Fruit fly (Drosophila melanogaster) whole organism, embryonic: Measurements from ENCODE around the gene CG42329.
A peak's percentile ranks its signal among the peaks of the same experiment; 100 is the strongest.

Experiments used
- Aef1 ChIP-seq: fragments of 200-800 bp; sonication (Bioruptor generic); IDR thresholded peaks from 3 replicates; pipeline ENCODE4 v1.3.6; 2022; ENCODE audit warnings: missing biosample characterization, missing genetic modification characterization
- Asciz ChIP-seq: fragments of 200-800 bp; sonication (Bioruptor generic); optimal IDR thresholded peaks from 2 replicates; lab custom pipeline; 2017; ENCODE audit warnings: missing biosample characterization, mild to moderate bottlenecking, missing genetic modification characterization, missing genetic modification reagents
- Atf-2 ChIP-seq: fragments of 200-800 bp; sonication (Bioruptor generic); optimal IDR thresholded peaks from 2 replicates; lab custom pipeline; 2016; ENCODE audit warnings: missing biosample characterization, missing genetic modification characterization
- BtbVII ChIP-seq: fragments of 200-800 bp; sonication (Bioruptor generic); optimal IDR thresholded peaks from 3 replicates; lab custom pipeline; 2017; ENCODE audit warnings: missing biosample characterization, mild to moderate bottlenecking, missing genetic modification characterization
- CG10979 ChIP-seq: fragments of 200-800 bp; sonication (Bioruptor generic); optimal IDR thresholded peaks from 2 replicates; lab custom pipeline; 2018; ENCODE audit warnings: missing biosample characterization, mild to moderate bottlenecking, missing genetic modification characterization, moderate library complexity
- CG12155 ChIP-seq: fragments of 200-800 bp; sonication (Bioruptor generic); optimal IDR thresholded peaks from 3 replicates; lab custom pipeline; 2016; ENCODE audit warnings: missing biosample characterization, missing genetic modification characterization
- CG13296 ChIP-seq: fragments of 200-800 bp; sonication (Bioruptor generic); optimal IDR thresholded peaks from 3 replicates; lab custom pipeline; 2018; ENCODE audit warnings: missing biosample characterization, mild to moderate bottlenecking, missing genetic modification characterization
- CG1529 ChIP-seq: fragments of 200-800 bp; sonication (Bioruptor generic); optimal IDR thresholded peaks from 3 replicates; lab custom pipeline; 2018; ENCODE audit warnings: missing biosample characterization, missing genetic modification characterization
- CG18011 ChIP-seq: fragments of 200-800 bp; sonication (Bioruptor generic); optimal IDR thresholded peaks from 2 replicates; lab custom pipeline; 2017; ENCODE audit warnings: missing biosample characterization, missing genetic modification characterization, mild to moderate bottlenecking, moderate library complexity, missing genotype
- CG2712 ChIP-seq: fragments of 200-800 bp; optimal IDR thresholded peaks from 3 replicates; lab custom pipeline; 2019; ENCODE audit warnings: missing biosample characterization, mild to moderate bottlenecking, missing genetic modification characterization, moderate library complexity
- CG4730 ChIP-seq: fragments of 200-800 bp; sonication (Bioruptor generic); IDR thresholded peaks from 2 replicates; pipeline ENCODE4 v1.3.6; 2022; ENCODE audit warnings: missing biosample characterization, missing genetic modification characterization
- CG6175 ChIP-seq: fragments of 200-800 bp; sonication (Bioruptor generic); IDR thresholded peaks from 3 replicates; pipeline ENCODE4 v1.3.6; 2022; ENCODE audit warnings: missing biosample characterization, missing genetic modification characterization
- CG6254 ChIP-seq: fragments of 200-800 bp; sonication (Bioruptor generic); optimal IDR thresholded peaks from 3 replicates; lab custom pipeline; 2017; ENCODE audit warnings: mild to moderate bottlenecking, missing biosample characterization, missing genetic modification reagents, missing genetic modification characterization
- CG6791 ChIP-seq: fragments of 200-800 bp; sonication (Bioruptor generic); IDR thresholded peaks from 3 replicates; pipeline ENCODE4 v1.3.6; 2022; ENCODE audit warnings: missing biosample characterization, missing genetic modification characterization; ENCODE audit not compliant: partially characterized antibody
- CkIIα-i1 ChIP-seq: fragments of 200-800 bp; sonication (Bioruptor generic); IDR thresholded peaks from 2 replicates; pipeline ENCODE4 v1.3.6; 2022; ENCODE audit warnings: missing biosample characterization, missing genetic modification characterization
- D19A ChIP-seq: fragments of 200-800 bp; optimal IDR thresholded peaks from 3 replicates; lab custom pipeline; 2019; ENCODE audit warnings: missing biosample characterization, mild to moderate bottlenecking, missing genetic modification characterization, moderate library complexity
- Dbx ChIP-seq: fragments of 200-800 bp; sonication (Bioruptor generic); IDR thresholded peaks from 3 replicates; pipeline ENCODE4 v1.3.6; 2022; ENCODE audit warnings: missing biosample characterization, missing genetic modification characterization
- Doc2 ChIP-seq: fragments of 200-800 bp; sonication (Bioruptor generic); IDR thresholded peaks from 2 replicates; pipeline ENCODE4 v1.3.6; 2022; ENCODE audit warnings: missing biosample characterization, missing genetic modification characterization
- Dp ChIP-seq: fragments of 200-800 bp; sonication (Bioruptor generic); optimal IDR thresholded peaks from 2 replicates; lab custom pipeline; 2018; ENCODE audit warnings: missing biosample characterization, mild to moderate bottlenecking, missing genetic modification characterization, moderate library complexity
- E2f1 ChIP-seq: fragments of 200-800 bp; sonication (Bioruptor generic); IDR thresholded peaks from 2 replicates; pipeline ENCODE4 v1.3.6; 2022; ENCODE audit warnings: missing biosample characterization, missing genetic modification characterization
- Gug ChIP-seq: fragments of 200-800 bp; sonication (Bioruptor generic); IDR thresholded peaks from 4 replicates; pipeline ENCODE4 v1.3.6; 2022; ENCODE audit warnings: missing biosample characterization, missing genetic modification characterization
- HLH3B ChIP-seq: fragments of 200-800 bp; sonication (Bioruptor generic); IDR thresholded peaks from 2 replicates; pipeline ENCODE4 v1.3.6; 2022; ENCODE audit warnings: missing biosample characterization, missing genetic modification characterization
- Kr ChIP-seq: fragments of 200-800 bp; sonication (Bioruptor generic); optimal IDR thresholded peaks from 2 replicates; lab custom pipeline; 2017; ENCODE audit warnings: missing biosample characterization, mild to moderate bottlenecking, missing genetic modification characterization
- Lim3 ChIP-seq: fragments of 200-800 bp; sonication (Bioruptor generic); IDR thresholded peaks from 2 replicates; pipeline ENCODE4 v1.3.6; 2022; ENCODE audit warnings: missing biosample characterization, missing genetic modification characterization
- MTF-1 ChIP-seq: fragments of 200-800 bp; sonication (Bioruptor generic); optimal IDR thresholded peaks from 2 replicates; lab custom pipeline; 2018; ENCODE audit warnings: missing biosample characterization, mild to moderate bottlenecking, missing genetic modification characterization, borderline replicate concordance
- Oli ChIP-seq: fragments of 200-800 bp; sonication (Bioruptor generic); optimal IDR thresholded peaks from 2 replicates; lab custom pipeline; 2018; ENCODE audit warnings: missing biosample characterization, mild to moderate bottlenecking, missing genetic modification characterization, moderate library complexity
- Opbp ChIP-seq: fragments of 200-800 bp; sonication (Bioruptor generic); IDR thresholded peaks from 3 replicates; pipeline ENCODE4 v1.3.6; 2022; ENCODE audit warnings: missing biosample characterization, missing genetic modification characterization; ENCODE audit not compliant: partially characterized antibody
- Pdp1 ChIP-seq, 2 experiments: fragments of 200-800 bp; sonication (Bioruptor generic); optimal IDR thresholded peaks; 3 replicates each; lab custom pipeline; 2016; ENCODE audit warnings: missing biosample characterization in 2 of 2, missing genetic modification characterization in 2 of 2, mild to moderate bottlenecking in 1 of 2, moderate library complexity in 1 of 2
- Spps ChIP-seq: fragments of 200-800 bp; sonication (Bioruptor generic); optimal IDR thresholded peaks from 2 replicates; lab custom pipeline; 2018; ENCODE audit warnings: missing biosample characterization, mild to moderate bottlenecking, missing genetic modification characterization
- Sry-δ ChIP-seq: fragments of 200-800 bp; sonication (Bioruptor generic); optimal IDR thresholded peaks from 2 replicates; lab custom pipeline; 2016; ENCODE audit warnings: missing biosample characterization, missing genetic modification characterization
- crol ChIP-seq: fragments of 200-800 bp; sonication (Bioruptor generic); IDR thresholded peaks from 2 replicates; pipeline ENCODE4 v1.3.6; 2022; ENCODE audit warnings: missing biosample characterization, missing genetic modification characterization
- dm ChIP-seq: fragments of 200-800 bp; sonication (Bioruptor generic); optimal IDR thresholded peaks from 3 replicates; lab custom pipeline; 2016; ENCODE audit warnings: missing biosample characterization, missing genetic modification characterization
- gce ChIP-seq: fragments of 200-800 bp; sonication (Bioruptor generic); IDR thresholded peaks from 3 replicates; pipeline ENCODE4 v1.3.6; 2022; ENCODE audit warnings: missing biosample characterization, missing genetic modification characterization
- gcm2 ChIP-seq: fragments of 200-800 bp; sonication (Bioruptor generic); optimal IDR thresholded peaks from 2 replicates; lab custom pipeline; 2016; ENCODE audit warnings: missing biosample characterization, missing genetic modification characterization
- gro ChIP-seq: fragments of 200-800 bp; sonication (Bioruptor generic); optimal IDR thresholded peaks from 2 replicates; lab custom pipeline; 2016; ENCODE audit warnings: missing biosample characterization, missing genetic modification characterization
- jigr1 ChIP-seq: fragments of 200-800 bp; sonication (Bioruptor generic); IDR thresholded peaks from 3 replicates; pipeline ENCODE4 v1.3.6; 2022; ENCODE audit warnings: missing biosample characterization, missing genetic modification characterization
- maf-S ChIP-seq: fragments of 200-800 bp; sonication (Bioruptor generic); optimal IDR thresholded peaks from 2 replicates; lab custom pipeline; 2016; ENCODE audit warnings: missing biosample characterization, missing genetic modification characterization
- oc ChIP-seq: fragments of 200-800 bp; sonication (Bioruptor generic); optimal IDR thresholded peaks from 2 replicates; lab custom pipeline; 2018; ENCODE audit warnings: missing biosample characterization, mild to moderate bottlenecking, missing genetic modification characterization, moderate library complexity
- onecut ChIP-seq: fragments of 200-800 bp; sonication (Bioruptor generic); IDR thresholded peaks from 2 replicates; pipeline ENCODE4 v1.3.6; 2022; ENCODE audit warnings: missing biosample characterization, missing genetic modification characterization
- p53 ChIP-seq: fragments of 200-800 bp; sonication (Bioruptor generic); optimal IDR thresholded peaks from 2 replicates; lab custom pipeline; 2016; ENCODE audit warnings: missing biosample characterization, missing genetic modification characterization
- pb ChIP-seq: fragments of 200-800 bp; sonication (Bioruptor generic); optimal IDR thresholded peaks from 3 replicates; lab custom pipeline; 2016; ENCODE audit warnings: missing biosample characterization, missing genetic modification characterization
- peb ChIP-seq: fragments of 200-800 bp; sonication (Bioruptor generic); IDR thresholded peaks from 2 replicates; pipeline ENCODE4 v1.3.6; 2022; ENCODE audit warnings: missing biosample characterization, missing genetic modification characterization
- pita ChIP-seq: fragments of 200-800 bp; sonication (Bioruptor generic); optimal IDR thresholded peaks from 2 replicates; lab custom pipeline; 2017; ENCODE audit warnings: missing biosample characterization, mild to moderate bottlenecking, missing genetic modification characterization
- psq ChIP-seq: fragments of 200-800 bp; sonication (Bioruptor generic); optimal IDR thresholded peaks from 2 replicates; lab custom pipeline; 2017; ENCODE audit warnings: missing biosample characterization, missing genetic modification characterization
- row ChIP-seq: fragments of 200-800 bp; sonication (Bioruptor generic); IDR thresholded peaks from 3 replicates; pipeline ENCODE4 v1.3.6; 2022; ENCODE audit warnings: missing biosample characterization, missing genetic modification characterization
- run ChIP-seq: fragments of 200-800 bp; sonication (Bioruptor generic); optimal IDR thresholded peaks from 3 replicates; lab custom pipeline; 2018; ENCODE audit warnings: missing biosample characterization, mild to moderate bottlenecking, missing genetic modification characterization
- schlank ChIP-seq: fragments of 200-800 bp; sonication (Bioruptor generic); optimal IDR thresholded peaks from 2 replicates; lab custom pipeline; 2018; ENCODE audit warnings: missing biosample characterization, mild to moderate bottlenecking, missing genetic modification characterization
- sim ChIP-seq: fragments of 200-800 bp; sonication (Bioruptor generic); IDR thresholded peaks from 2 replicates; pipeline ENCODE4 v1.3.6; 2022; ENCODE audit warnings: missing biosample characterization, missing genetic modification characterization
- slbo ChIP-seq: fragments of 200-800 bp; sonication (Bioruptor generic); IDR thresholded peaks from 2 replicates; pipeline ENCODE4 v1.3.6; 2022; ENCODE audit warnings: missing biosample characterization, missing genetic modification characterization
- stwl ChIP-seq: fragments of 200-800 bp; sonication (Bioruptor generic); optimal IDR thresholded peaks from 3 replicates; lab custom pipeline; 2018; ENCODE audit warnings: missing biosample characterization, mild to moderate bottlenecking, missing genetic modification characterization, moderate library complexity
- z ChIP-seq: fragments of 200-800 bp; sonication (Bioruptor generic); IDR thresholded peaks from 3 replicates; pipeline ENCODE4 v1.3.6; 2022; ENCODE audit warnings: missing biosample characterization, missing genetic modification characterization
- zfh2 ChIP-seq: fragments of 200-800 bp; sonication (Bioruptor generic); optimal IDR thresholded peaks from 2 replicates; lab custom pipeline; 2016; ENCODE audit warnings: missing biosample characterization, missing genetic modification characterization

The CG42329 gene

DNA sequence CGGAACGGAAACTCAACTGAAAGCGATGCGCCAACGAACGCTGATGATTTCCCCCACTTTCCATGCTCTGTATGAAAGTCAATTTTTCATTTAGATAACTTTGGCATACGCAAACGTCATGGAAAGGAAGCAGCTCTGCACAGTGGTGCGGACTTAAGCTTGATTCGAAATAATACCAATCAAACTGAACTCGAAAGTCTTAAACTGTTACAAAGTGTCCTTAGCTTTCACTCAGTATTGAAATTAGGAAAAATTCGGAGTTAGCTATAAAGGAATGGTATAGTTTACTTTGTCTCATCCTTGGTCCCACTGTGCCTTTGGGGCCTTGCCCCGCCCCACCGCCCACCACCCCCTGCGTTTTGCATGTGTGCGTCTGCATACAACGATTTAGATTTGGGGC, 11.7 kb upstream of the CG42329 start (continued):
- TF ChIP-seq CG13296 (GFP tag; lab: Kevin White, UChicago): no peak
- TF ChIP-seq Gug: peak; percentile 56; the same call in 3 of the 4 replicates
- no peak for TF ChIP-seq dm (GFP tag; lab: Kevin White, UChicago)
- TF ChIP-seq z (GFP tag; lab: Robert Waterston, UW): no peak
- no peak for TF ChIP-seq stwl (tag; lab: Kevin White, UChicago)
- TF ChIP-seq CkIIα-i1 (GFP tag; lab: Robert Waterston, UW): 0 out of 2 replicates have a peak, but pooled peaks have one; percentile 20
- peak; percentile 17 for TF ChIP-seq CG1529 (GFP tag; lab: Kevin White, UChicago)
- no peak for TF ChIP-seq peb (GFP tag; lab: Robert Waterston, UW)
- TF ChIP-seq Spps (tag; lab: Kevin White, UChicago): no peak
- no peak for TF ChIP-seq MTF-1 (GFP tag; lab: Kevin White, UChicago)
- TF ChIP-seq Opbp: no peak
- peak; percentile 42 for TF ChIP-seq Oli (tag; lab: Kevin White, UChicago)
- TF ChIP-seq CG2712 (tag; lab: Kevin White, UChicago): peak; percentile 41
- TF ChIP-seq D19A: peak; percentile 21
- peak; percentile 1 for TF ChIP-seq BtbVII (GFP tag; lab: Kevin White, UChicago)
- TF ChIP-seq Dbx (GFP tag; lab: Robert Waterston, UW): peak; percentile 71
- TF ChIP-seq maf-S (GFP tag; lab: Kevin White, UChicago): no peak
- peak; percentile 56 for TF ChIP-seq E2f1 (GFP tag; lab: Robert Waterston, UW)
- TF ChIP-seq onecut (GFP tag; lab: Robert Waterston, UW): peak; percentile 51
- TF ChIP-seq Aef1 (GFP tag; lab: Robert Waterston, UW): peak; percentile 64
- no peak for TF ChIP-seq oc (tag; lab: Kevin White, UChicago)
- no peak for TF ChIP-seq CG6254 (GFP tag; lab: Kevin White, UChicago)
- no peak for TF ChIP-seq Atf-2 (GFP tag; lab: Kevin White, UChicago)
- TF ChIP-seq Dp (GFP tag; lab: Kevin White, UChicago): no peak
- TF ChIP-seq CG10979 (tag; lab: Kevin White, UChicago): no peak
- peak; percentile 23; the same call in 1 of the 2 replicates for TF ChIP-seq Doc2
- TF ChIP-seq slbo: peak; percentile 85
- no peak for TF ChIP-seq crol
- no peak for TF ChIP-seq CG6175 (GFP tag; lab: Robert Waterston, UW)
- TF ChIP-seq gro (GFP tag; lab: Kevin White, UChicago): no peak
- peak in 1 of 2 experiments; percentile 20 for TF ChIP-seq Pdp1 (GFP tag; optimal IDR thresholded peaks at IDR 0.05; lab: Kevin White, UChicago)
- no peak for TF ChIP-seq sim (GFP tag; lab: Robert Waterston, UW)
- no peak for TF ChIP-seq Lim3
- TF ChIP-seq Sry-δ (GFP tag; lab: Kevin White, UChicago): no peak
- no peak for TF ChIP-seq zfh2 (GFP tag; lab: Kevin White, UChicago)
- no peak for TF ChIP-seq p53 (GFP tag; lab: Kevin White, UChicago)
- 0 out of 3 replicates have a peak, but pooled peaks have one; percentile 36 for TF ChIP-seq gce (GFP tag; lab: Robert Waterston, UW)
- no peak for TF ChIP-seq run (tag; lab: Kevin White, UChicago)
- TF ChIP-seq HLH3B: peak; percentile 69
- peak; percentile 12 for TF ChIP-seq CG12155 (GFP tag; lab: Kevin White, UChicago)
- TF ChIP-seq row (GFP tag; lab: Robert Waterston, UW): peak; percentile 77; the same call in 2 of the 3 replicates
- TF ChIP-seq psq (GFP tag; lab: Kevin White, UChicago): no peak
- TF ChIP-seq pita: no peak
- no peak; the same call in 1 of the 2 replicates for TF ChIP-seq CG4730 (GFP tag; lab: Robert Waterston, UW)
- TF ChIP-seq jigr1: no peak
- TF ChIP-seq CG18011: no peak
- no peak for TF ChIP-seq pb
- no peak for TF ChIP-seq Asciz (GFP tag; lab: Kevin White, UChicago)
- no peak for TF ChIP-seq Kr (GFP tag; lab: Kevin White, UChicago)
- TF ChIP-seq CG6791 (GFP tag; lab: Robert Waterston, UW): no peak
- TF ChIP-seq gcm2 (GFP tag; lab: Kevin White, UChicago): no peak
- no peak for TF ChIP-seq schlank (tag; lab: Kevin White, UChicago)
